Worm (Caenorhabditis elegans): Measurements from ENCODE around the gene K08B12.1.

- TF ChIP-seq lin-13 (tag; optimal IDR thresholded peaks at IDR 0.05), result no peak
- no peak for TF ChIP-seq elt-1 (tag; optimal IDR thresholded peaks at IDR 0.05; ENCODE audit: borderline replicate concordance, insufficient read depth)
- TF ChIP-seq hlh-1 (tag; optimal IDR thresholded peaks at IDR 0.05), result no peak
- no peak for TF ChIP-seq nhr-76 (tag; optimal IDR thresholded peaks at IDR 0.05)
- TF ChIP-seq nhr-28 (tag; optimal IDR thresholded peaks at IDR 0.05), result no peak
- no peak for TF ChIP-seq blmp-1 (tag; optimal IDR thresholded peaks at IDR 0.05)
- no peak for TF ChIP-seq pha-4 (tag; optimal IDR thresholded peaks at IDR 0.05)
- TF ChIP-seq ceh-43 (GFP tag; optimal IDR thresholded peaks at IDR 0.05), result no peak
- TF ChIP-seq mls-2 (tag; optimal IDR thresholded peaks at IDR 0.05), result no peak
- TF ChIP-seq unc-62 (GFP tag; optimal IDR thresholded peaks at IDR 0.05), result no peak
- no peak for TF ChIP-seq nhr-237 (tag; optimal IDR thresholded peaks at IDR 0.05)
- no peak for TF ChIP-seq elt-3 (tag; optimal IDR thresholded peaks at IDR 0.05)
Observed at ce11 chrV:6292401-6292800, 33.2 kb downstream of the K08B12.1 start, which contains the start of gene K12B6.9.
